Fruit fly (Drosophila melanogaster) whole organism, embryonic: ENCODE results near the gene RpL28.

Source experiments
- Awh ChIP-seq: fragments of 200-800 bp; sonication (Bioruptor generic); IDR thresholded peaks from 2 replicates; pipeline ENCODE4, ENCODE4 v1.3.6; 2022; ENCODE audit warnings: missing biosample characterization, missing genetic modification characterization
- CG10462 ChIP-seq: fragments of 200-800 bp; sonication (Bioruptor generic); optimal IDR thresholded peaks from 2 replicates; lab custom pipeline; 2016; ENCODE audit warnings: missing biosample characterization, missing genetic modification characterization
- CG10979 ChIP-seq: fragments of 200-800 bp; sonication (Bioruptor generic); optimal IDR thresholded peaks from 2 replicates; lab custom pipeline; 2018; ENCODE audit warnings: missing biosample characterization, mild to moderate bottlenecking, missing genetic modification characterization, moderate library complexity
- CG11696 ChIP-seq: fragments of 200-800 bp; sonication (Bioruptor generic); IDR thresholded peaks from 2 replicates; pipeline ENCODE4 v1.3.6; 2022; ENCODE audit warnings: missing biosample characterization, missing genetic modification characterization
- CG12744 ChIP-seq: fragments of 200-800 bp; sonication (Bioruptor generic); optimal IDR thresholded peaks from 2 replicates; lab custom pipeline; 2016; ENCODE audit warnings: missing biosample characterization, missing genetic modification characterization
- CG13287 ChIP-seq: fragments of 200-800 bp; sonication (Bioruptor generic); IDR thresholded peaks from 2 replicates; pipeline ENCODE4 v1.3.6; 2022; ENCODE audit warnings: missing biosample characterization, missing genetic modification characterization; ENCODE audit not compliant: partially characterized antibody
- CG1602 ChIP-seq: fragments of 200-800 bp; sonication (Bioruptor generic); optimal IDR thresholded peaks from 3 replicates; lab custom pipeline; 2016; ENCODE audit warnings: missing biosample characterization, missing genetic modification characterization
- CG1647 ChIP-seq: fragments of 200-800 bp; sonication (Bioruptor generic); optimal IDR thresholded peaks from 3 replicates; lab custom pipeline; 2016; ENCODE audit warnings: missing biosample characterization, missing genetic modification characterization
- CG17829 ChIP-seq: fragments of 200-800 bp; optimal IDR thresholded peaks from 2 replicates; lab custom pipeline; 2019; ENCODE audit warnings: missing biosample characterization, mild to moderate bottlenecking, missing genetic modification characterization, moderate library complexity
- CG18476 ChIP-seq: fragments of 200-800 bp; sonication (Bioruptor generic); optimal IDR thresholded peaks from 2 replicates; lab custom pipeline; 2016; ENCODE audit warnings: missing biosample characterization, mild to moderate bottlenecking, missing genetic modification characterization
- CG18764 ChIP-seq: fragments of 200-800 bp; sonication (Bioruptor generic); optimal IDR thresholded peaks from 3 replicates; lab custom pipeline; 2016; ENCODE audit warnings: missing biosample characterization, missing genetic modification characterization
- CG2712 ChIP-seq: fragments of 200-800 bp; optimal IDR thresholded peaks from 3 replicates; lab custom pipeline; 2019; ENCODE audit warnings: missing biosample characterization, mild to moderate bottlenecking, missing genetic modification characterization, moderate library complexity
- CG3995 ChIP-seq: fragments of 200-800 bp; sonication (Bioruptor generic); optimal IDR thresholded peaks from 3 replicates; lab custom pipeline; 2016; ENCODE audit warnings: missing biosample characterization, missing genetic modification characterization
- CG43689 ChIP-seq: fragments of 200-800 bp; sonication (Bioruptor generic); IDR thresholded peaks from 2 replicates; pipeline ENCODE4 v1.3.6; 2022; ENCODE audit warnings: missing biosample characterization, missing genetic modification characterization
- CG4707 ChIP-seq: fragments of 200-800 bp; sonication (Bioruptor generic); optimal IDR thresholded peaks from 2 replicates; lab custom pipeline; 2018; ENCODE audit warnings: missing biosample characterization, mild to moderate bottlenecking, missing genetic modification characterization, moderate library complexity
- CG7963 ChIP-seq: fragments of 200-800 bp; sonication (Bioruptor generic); IDR thresholded peaks from 3 replicates; pipeline ENCODE4 v1.3.6; 2022; ENCODE audit warnings: missing biosample characterization, missing genetic modification characterization; ENCODE audit not compliant: partially characterized antibody
- CG8290 ChIP-seq, 3 experiments: fragments of 200-800 bp; sonication (Bioruptor generic); optimal IDR thresholded peaks; 2 replicates each; lab custom pipeline; 2016 to 2019; ENCODE audit warnings: missing biosample characterization in 3 of 3, missing genetic modification characterization in 3 of 3, mild to moderate bottlenecking in 2 of 3, moderate library complexity in 1 of 3
- CG8359 ChIP-seq: fragments of 200-800 bp; sonication (Bioruptor generic); optimal IDR thresholded peaks from 2 replicates; lab custom pipeline; 2017; ENCODE audit warnings: missing biosample characterization, mild to moderate bottlenecking, missing genetic modification characterization, borderline replicate concordance
- CG8765 ChIP-seq: fragments of 200-800 bp; sonication (Bioruptor generic); IDR thresholded peaks from 2 replicates; pipeline ENCODE4 v1.3.6; 2022; ENCODE audit warnings: missing biosample characterization, missing genetic modification characterization
- CG8944 ChIP-seq: fragments of 200-800 bp; sonication (Bioruptor generic); optimal IDR thresholded peaks from 3 replicates; lab custom pipeline; 2016; ENCODE audit warnings: missing biosample characterization, missing genetic modification characterization
- D19B ChIP-seq: fragments of 200-800 bp; sonication (Bioruptor generic); optimal IDR thresholded peaks from 2 replicates; lab custom pipeline; 2017; ENCODE audit warnings: missing biosample characterization, mild to moderate bottlenecking, missing genetic modification characterization
- Fer3 ChIP-seq: fragments of 200-800 bp; sonication (Bioruptor generic); optimal IDR thresholded peaks from 2 replicates; lab custom pipeline; 2018; ENCODE audit warnings: missing biosample characterization, mild to moderate bottlenecking, missing genetic modification characterization, moderate library complexity
- Hey ChIP-seq: fragments of 200-800 bp; sonication (Bioruptor generic); optimal IDR thresholded peaks from 3 replicates; lab custom pipeline; 2018; ENCODE audit warnings: missing biosample characterization, mild to moderate bottlenecking, missing genetic modification characterization
- Hmx ChIP-seq: fragments of 200-800 bp; sonication (Bioruptor generic); optimal IDR thresholded peaks from 2 replicates; lab custom pipeline; 2016; ENCODE audit warnings: missing biosample characterization, missing genetic modification characterization
- Hr51 ChIP-seq, 2 experiments: fragments of 200-800 bp; sonication (Bioruptor generic); optimal IDR thresholded peaks; 2 replicates in 1 of 2; 3 replicates in 1 of 2; lab custom pipeline; 2016 to 2018; ENCODE audit warnings: missing biosample characterization in 2 of 2, missing genetic modification characterization in 2 of 2, mild to moderate bottlenecking in 1 of 2, moderate library complexity in 1 of 2
- Hsf ChIP-seq: fragments of 200-800 bp; sonication (Bioruptor generic); optimal IDR thresholded peaks from 3 replicates; lab custom pipeline; 2016; ENCODE audit warnings: missing biosample characterization, missing genetic modification characterization
- NC2β ChIP-seq: fragments of 200-800 bp; sonication (Bioruptor generic); optimal IDR thresholded peaks from 2 replicates; lab custom pipeline; 2016; ENCODE audit warnings: missing biosample characterization, missing genetic modification characterization
- Oli ChIP-seq: fragments of 200-800 bp; sonication (Bioruptor generic); optimal IDR thresholded peaks from 2 replicates; lab custom pipeline; 2018; ENCODE audit warnings: missing biosample characterization, mild to moderate bottlenecking, missing genetic modification characterization, moderate library complexity
- Opbp ChIP-seq: fragments of 200-800 bp; sonication (Bioruptor generic); IDR thresholded peaks from 3 replicates; pipeline ENCODE4 v1.3.6; 2022; ENCODE audit warnings: missing biosample characterization, missing genetic modification characterization; ENCODE audit not compliant: partially characterized antibody
- Spps ChIP-seq: fragments of 200-800 bp; sonication (Bioruptor generic); optimal IDR thresholded peaks from 2 replicates; lab custom pipeline; 2018; ENCODE audit warnings: missing biosample characterization, mild to moderate bottlenecking, missing genetic modification characterization
- Sry-β ChIP-seq: fragments of 200-800 bp; sonication (Bioruptor generic); optimal IDR thresholded peaks from 2 replicates; lab custom pipeline; 2018; ENCODE audit warnings: missing biosample characterization, mild to moderate bottlenecking, missing genetic modification characterization, moderate library complexity
- Sry-δ ChIP-seq: fragments of 200-800 bp; sonication (Bioruptor generic); optimal IDR thresholded peaks from 2 replicates; lab custom pipeline; 2016; ENCODE audit warnings: missing biosample characterization, missing genetic modification characterization
- Tbp ChIP-seq: fragments of >200 bp; optimal IDR thresholded peaks from 2 replicates; lab custom pipeline; 2018; ENCODE audit warnings: missing biosample characterization, missing genetic modification characterization
- abd-A ChIP-seq: fragments of 200-800 bp; sonication (Bioruptor generic); optimal IDR thresholded peaks from 3 replicates; lab custom pipeline; 2019; ENCODE audit warnings: missing biosample characterization, mild to moderate bottlenecking, missing genetic modification characterization, moderate library complexity
- amos ChIP-seq: fragments of 200-800 bp; sonication (Bioruptor generic); IDR thresholded peaks from 2 replicates; pipeline ENCODE4 v1.3.6; 2022; ENCODE audit warnings: missing biosample characterization, missing genetic modification characterization; ENCODE audit not compliant: partially characterized antibody
- ap ChIP-seq: fragments of 200-800 bp; sonication (Bioruptor generic); IDR thresholded peaks from 2 replicates; pipeline ENCODE4 v1.3.6; 2022; ENCODE audit warnings: missing biosample characterization, missing genetic modification characterization
- ara ChIP-seq: fragments of 200-800 bp; sonication (Bioruptor generic); IDR thresholded peaks from 2 replicates; pipeline ENCODE4 v1.3.6; 2022; ENCODE audit warnings: missing biosample characterization, missing genetic modification characterization
- exex ChIP-seq: fragments of 200-800 bp; sonication (Bioruptor generic); optimal IDR thresholded peaks from 4 replicates; lab custom pipeline; 2018; ENCODE audit warnings: missing biosample characterization, mild to moderate bottlenecking, missing genetic modification characterization, moderate library complexity
- ham ChIP-seq: fragments of 200-800 bp; sonication (Bioruptor generic); IDR thresholded peaks from 2 replicates; pipeline ENCODE4 v1.3.6; 2022; ENCODE audit warnings: missing biosample characterization, missing genetic modification characterization
- hth ChIP-seq: fragments of >200 bp; optimal IDR thresholded peaks from 2 replicates; lab custom pipeline; 2017; ENCODE audit warnings: inconsistent platforms
- luna ChIP-seq: fragments of 200-800 bp; sonication (Bioruptor generic); optimal IDR thresholded peaks from 2 replicates; lab custom pipeline; 2016; ENCODE audit warnings: missing biosample characterization, missing genetic modification characterization
- nmo ChIP-seq: fragments of 200-800 bp; sonication (Bioruptor generic); optimal IDR thresholded peaks from 2 replicates; lab custom pipeline; 2018; ENCODE audit warnings: missing biosample characterization, mild to moderate bottlenecking, missing genetic modification characterization, moderate library complexity
- pho ChIP-seq: fragments of 200-800 bp; sonication (Bioruptor generic); optimal IDR thresholded peaks from 2 replicates; lab custom pipeline; 2016; ENCODE audit warnings: missing biosample characterization, missing genetic modification characterization
- phol ChIP-seq: fragments of 200-800 bp; sonication (Bioruptor generic); optimal IDR thresholded peaks from 3 replicates; lab custom pipeline; 2018; ENCODE audit warnings: missing biosample characterization, mild to moderate bottlenecking, missing genetic modification characterization, moderate library complexity
- ranshi ChIP-seq: fragments of 200-800 bp; sonication (Bioruptor generic); IDR thresholded peaks from 2 replicates; pipeline ENCODE4 v1.3.6; 2022; ENCODE audit warnings: missing biosample characterization, missing genetic modification characterization
- salm ChIP-seq: fragments of 200-800 bp; sonication (Bioruptor generic); optimal IDR thresholded peaks from 2 replicates; lab custom pipeline; 2018; ENCODE audit warnings: missing biosample characterization, mild to moderate bottlenecking, missing genetic modification characterization
- stwl ChIP-seq: fragments of 200-800 bp; sonication (Bioruptor generic); optimal IDR thresholded peaks from 3 replicates; lab custom pipeline; 2018; ENCODE audit warnings: missing biosample characterization, mild to moderate bottlenecking, missing genetic modification characterization, moderate library complexity
- unc-4 ChIP-seq: fragments of 200-800 bp; sonication (Bioruptor generic); IDR thresholded peaks from 2 replicates; pipeline ENCODE4 v1.3.6; 2022; ENCODE audit warnings: missing biosample characterization, missing genetic modification characterization; ENCODE audit not compliant: partially characterized antibody
- z ChIP-seq: fragments of 200-800 bp; sonication (Bioruptor generic); IDR thresholded peaks from 3 replicates; pipeline ENCODE4 v1.3.6; 2022; ENCODE audit warnings: missing biosample characterization, missing genetic modification characterization

Gene RpL28

dm6 chr3L:3178530-3179096, 44.1 kb downstream of the RpL28 start, which contains the start of the genes MnM and Girdin (continued):
- peak in 1 of 2 experiments; percentile 74 for TF ChIP-seq Hr51 (GFP tag; optimal IDR thresholded peaks at IDR 0.05; lab: Kevin White, UChicago)
- peak; percentile 39 for TF ChIP-seq Tbp (GFP tag; lab: Kevin White, UChicago)
- peak; percentile 89 for TF ChIP-seq CG13287 (GFP tag; lab: Robert Waterston, UW)
- no peak for TF ChIP-seq exex
- peak; percentile 32 for TF ChIP-seq CG18764 (GFP tag; lab: Kevin White, UChicago)
- TF ChIP-seq abd-A (tag; lab: Kevin White, UChicago): no peak
- peak; percentile 23 for TF ChIP-seq CG1647 (GFP tag; lab: Kevin White, UChicago)
- 0 out of 3 replicates have a peak, but pooled peaks have one; percentile 43 for TF ChIP-seq CG7963
- peak; percentile 36 for TF ChIP-seq CG10979 (tag; lab: Kevin White, UChicago)
- TF ChIP-seq salm (tag; lab: Kevin White, UChicago): no peak
- peak; percentile 27 for TF ChIP-seq Oli
- TF ChIP-seq CG3995 (GFP tag; lab: Kevin White, UChicago): peak; percentile 86
- peak; percentile 41 for TF ChIP-seq CG8290 (GFP tag; optimal IDR thresholded peaks at IDR 0.05; lab: Kevin White, UChicago)
- TF ChIP-seq CG8290 (tag; optimal IDR thresholded peaks at IDR 0.05; lab: Kevin White, UChicago): peak in 1 of 2 experiments; percentile 25
- peak; percentile 55 for TF ChIP-seq CG10462 (GFP tag; lab: Kevin White, UChicago)
- TF ChIP-seq ranshi (GFP tag; lab: Robert Waterston, UW): peak; percentile 54; the same call in 1 of the 2 replicates
- peak; percentile 51 for TF ChIP-seq NC2β (GFP tag; lab: Kevin White, UChicago)
- TF ChIP-seq hth (lab: Kevin White, UChicago): no peak
- peak; percentile 86 for TF ChIP-seq pho (GFP tag; lab: Kevin White, UChicago)
- TF ChIP-seq CG11696 (GFP tag; lab: Robert Waterston, UW): no peak
- TF ChIP-seq Hmx (GFP tag; lab: Kevin White, UChicago): no peak
- peak; percentile 65 for TF ChIP-seq phol (tag; lab: Kevin White, UChicago)
- no peak for TF ChIP-seq Hey (tag; lab: Kevin White, UChicago)
- TF ChIP-seq ap: no peak
- TF ChIP-seq CG18476 (GFP tag; lab: Kevin White, UChicago): no peak
- TF ChIP-seq CG8765 (GFP tag; lab: Robert Waterston, UW): no peak
- peak; percentile 77 for TF ChIP-seq Hsf (GFP tag; lab: Kevin White, UChicago)
- peak; percentile 71 for TF ChIP-seq Opbp (GFP tag; lab: Robert Waterston, UW)
- TF ChIP-seq CG17829: peak; percentile 71
- peak; percentile 100 for TF ChIP-seq Sry-δ
- no peak for TF ChIP-seq ham (GFP tag; lab: Robert Waterston, UW)
- TF ChIP-seq stwl (tag; lab: Kevin White, UChicago): peak; percentile 33
- peak; percentile 55 for TF ChIP-seq CG2712 (tag; lab: Kevin White, UChicago)
- no peak for TF ChIP-seq CG4707 (GFP tag; lab: Kevin White, UChicago)
- no peak for TF ChIP-seq z (GFP tag; lab: Robert Waterston, UW)
- peak; percentile 87 for TF ChIP-seq nmo (GFP tag; lab: Kevin White, UChicago)
- peak; percentile 92 for TF ChIP-seq Sry-β (GFP tag; lab: Kevin White, UChicago)
- TF ChIP-seq unc-4 (GFP tag; lab: Robert Waterston, UW): peak; percentile 87
- TF ChIP-seq D19B (GFP tag; lab: Kevin White, UChicago): no peak
- peak; percentile 30; the same call in 1 of the 2 replicates for TF ChIP-seq ara (GFP tag; lab: Robert Waterston, UW)
- TF ChIP-seq luna: peak; percentile 3
- no peak for TF ChIP-seq CG8359 (GFP tag; lab: Kevin White, UChicago)
- TF ChIP-seq CG12744 (GFP tag; lab: Kevin White, UChicago): peak; percentile 25
- no peak for TF ChIP-seq Spps (tag; lab: Kevin White, UChicago)
- no peak for TF ChIP-seq Awh
- TF ChIP-seq CG1602 (GFP tag; lab: Kevin White, UChicago): peak; percentile 32
- TF ChIP-seq CG43689 (GFP tag; lab: Robert Waterston, UW): no peak
- TF ChIP-seq CG8944: peak; percentile 66
- peak; percentile 79 for TF ChIP-seq amos (GFP tag; lab: Robert Waterston, UW)
- no peak for TF ChIP-seq Fer3 (tag; lab: Kevin White, UChicago)
